Fruit fly (Drosophila melanogaster): ENCODE results near the gene pelo.

pelo gene

dm6 chr2L:9700454-9700853, at the start of gene pelo:
pelo (plus strand) TSS chr2L:9700810.
- TF ChIP-seq noc (tag; optimal IDR thresholded peaks at IDR 0.05), result peak; percentile 70

- no peak for TF ChIP-seq noc (tag; optimal IDR thresholded peaks at IDR 0.05)
These were observed 44.3 kb upstream of the pelo start, which contains the start of gene CG33299 for dm6 chr2L:9656300-9656699. CG33299 (plus strand) TSS chr2L:9656600.

- TF ChIP-seq noc (tag; optimal IDR thresholded peaks at IDR 0.05), result no peak
These were observed 43.1 kb upstream of the pelo start for dm6 chr2L:9657269-9658191.

DNA sequence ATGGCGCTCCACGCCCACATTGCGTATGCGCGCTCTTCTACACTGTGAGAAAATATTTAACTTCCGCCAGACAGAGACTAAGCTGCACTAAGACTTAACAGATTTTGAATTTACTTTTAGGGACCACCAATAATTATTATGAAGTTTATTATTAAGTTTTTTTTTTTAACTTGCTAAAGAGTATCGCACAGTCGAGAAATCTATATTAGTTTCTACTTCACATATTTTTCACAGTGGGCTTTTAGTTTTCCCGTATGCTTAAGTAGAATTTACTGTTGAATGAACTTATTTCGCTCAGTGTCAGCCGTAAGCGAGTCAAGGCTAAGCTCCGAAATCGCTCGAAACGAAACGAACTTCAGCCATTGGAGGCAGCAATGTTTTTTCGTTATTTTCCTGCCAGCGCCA, 40.1 kb upstream of the pelo start:
- peak; percentile 49 for TF ChIP-seq noc (tag; optimal IDR thresholded peaks at IDR 0.05)

DNA sequence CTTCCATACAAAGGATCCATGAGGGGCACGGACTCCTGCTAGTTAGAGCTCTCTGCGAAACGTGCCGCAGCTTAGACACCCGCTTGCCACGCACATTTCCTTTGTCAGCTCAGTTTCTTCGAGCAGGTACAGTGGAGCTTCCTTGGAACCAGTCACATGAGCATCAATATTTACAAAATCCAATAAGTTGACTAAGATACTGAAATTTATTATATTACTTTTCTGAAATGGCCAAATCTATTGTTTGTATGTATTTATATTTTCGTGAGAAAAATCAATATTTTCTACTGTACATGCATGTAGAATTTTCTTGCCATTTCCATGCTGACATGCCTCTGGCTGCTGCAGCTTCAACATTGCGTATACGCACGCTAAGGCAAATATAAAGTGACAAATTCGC, 37.6 kb upstream of the pelo start:
- no peak for TF ChIP-seq noc (tag; optimal IDR thresholded peaks at IDR 0.05)

dm6 chr2L:9669354-9669753, 31.3 kb upstream of the pelo start:
- TF ChIP-seq noc (tag; optimal IDR thresholded peaks at IDR 0.05), result no peak

dm6 chr2L:9670909-9671422, 29.6 kb upstream of the pelo start:
- peak; percentile 40 for TF ChIP-seq noc (tag; optimal IDR thresholded peaks at IDR 0.05)

dm6 chr2L:9672246-9672645, 28.4 kb upstream of the pelo start:
- TF ChIP-seq noc (tag; optimal IDR thresholded peaks at IDR 0.05), result no peak

- TF ChIP-seq noc (tag; optimal IDR thresholded peaks at IDR 0.05), result no peak
These were observed 27.4 kb upstream of the pelo start for dm6 chr2L:9673235-9673634.

DNA sequence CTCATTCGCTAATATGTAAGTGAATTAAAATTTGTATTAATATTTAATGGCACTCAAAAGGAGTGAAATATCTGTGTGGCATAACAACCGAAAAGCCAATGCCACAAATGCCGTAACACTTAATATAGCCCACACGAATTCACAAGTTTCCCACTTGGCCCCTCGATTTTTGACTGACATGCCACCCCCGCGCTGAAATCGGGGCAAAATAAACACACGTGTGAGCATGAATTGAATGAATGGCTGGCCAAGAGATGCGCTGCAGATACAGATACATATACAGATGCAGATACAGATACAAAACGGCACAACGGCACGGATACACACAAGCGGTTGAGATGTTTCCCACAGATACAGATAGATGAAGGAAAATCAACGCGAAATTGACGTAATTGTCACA, 23.5 kb upstream of the pelo start:
- TF ChIP-seq noc (tag; optimal IDR thresholded peaks at IDR 0.05), result no peak

DNA sequence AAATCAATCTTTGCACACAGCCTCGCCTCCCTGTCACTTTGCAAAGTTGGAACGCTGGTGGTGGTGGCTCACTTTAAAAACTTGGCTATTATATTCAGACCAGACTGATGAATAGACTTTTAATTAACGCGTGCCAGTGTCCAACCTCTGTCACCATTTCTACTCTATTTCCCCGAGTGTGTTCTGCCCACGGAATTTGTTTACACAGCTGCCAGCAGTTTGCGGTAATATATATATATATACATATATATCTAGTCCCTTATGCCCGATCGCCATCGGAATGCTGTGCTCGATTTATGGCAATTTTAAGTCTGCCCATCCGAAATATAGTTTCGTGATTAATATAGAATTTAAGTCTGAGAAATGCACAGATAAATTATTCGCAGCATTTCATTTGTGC, 20.8 kb upstream of the pelo start:
- no peak for TF ChIP-seq noc (tag; optimal IDR thresholded peaks at IDR 0.05)

DNA sequence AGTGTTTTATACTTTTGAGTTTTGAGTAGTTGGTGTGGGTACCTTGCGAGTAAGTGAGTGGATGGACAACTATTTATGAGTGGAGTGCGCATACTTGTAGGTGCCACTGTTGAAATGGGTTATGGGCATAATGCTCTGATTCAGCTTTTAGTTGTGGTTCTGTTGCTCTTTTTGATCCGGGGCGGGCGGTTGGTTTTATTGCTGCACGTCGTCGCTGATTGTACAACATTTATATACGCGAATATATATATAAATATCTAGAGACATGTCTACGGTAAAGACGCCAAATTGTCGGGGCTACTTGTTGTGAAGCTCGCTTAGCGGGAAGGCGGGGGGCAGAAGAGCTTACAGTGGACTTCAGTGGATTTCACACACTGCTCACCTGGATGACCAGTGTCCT, 16.5 kb upstream of the pelo start:
- no peak for TF ChIP-seq noc (tag; optimal IDR thresholded peaks at IDR 0.05)

DNA sequence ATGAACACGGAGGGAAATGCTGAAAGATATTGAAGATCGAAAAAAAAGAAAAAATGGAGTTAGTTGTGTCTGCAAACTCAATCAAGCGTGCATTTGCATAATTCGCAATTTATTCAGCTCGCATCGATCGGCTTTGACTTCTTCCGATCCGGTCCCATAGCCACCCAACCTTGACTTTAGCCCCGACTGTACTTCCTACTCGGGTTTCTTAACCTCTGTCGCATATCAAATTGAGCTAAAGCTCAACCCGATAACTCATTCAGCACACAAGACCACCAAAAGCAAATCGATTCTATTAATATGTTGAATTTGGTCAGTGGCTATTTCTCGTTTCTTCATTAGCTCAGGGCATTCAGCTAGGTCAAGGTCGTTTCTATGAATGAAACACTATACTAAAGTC, 15.4 kb upstream of the pelo start:
- no peak for TF ChIP-seq noc (tag; optimal IDR thresholded peaks at IDR 0.05)

dm6 chr2L:9685993-9686392, 14.6 kb upstream of the pelo start:
- TF ChIP-seq noc (tag; optimal IDR thresholded peaks at IDR 0.05), result no peak

- no peak for TF ChIP-seq noc (tag; optimal IDR thresholded peaks at IDR 0.05)
These were observed 9.9 kb upstream of the pelo start for dm6 chr2L:9690550-9691197.

- peak; percentile 5 for TF ChIP-seq noc (tag; optimal IDR thresholded peaks at IDR 0.05)
These were observed 9.4 kb upstream of the pelo start for dm6 chr2L:9691230-9691629.

Data from whole organism, larva.